Worm (Caenorhabditis elegans) whole organism, early embryonic: ENCODE results near the gene hrg-4.

Source experiments
- F13C5.2 ChIP-seq: sonication (generic microtip); optimal IDR thresholded peaks from 2 replicates; lab custom pipeline; 2017; ENCODE audit warnings: mild to moderate bottlenecking, missing genetic modification characterization, inconsistent platforms, missing compliant biosample characterization
- aly-1 ChIP-seq: sonication (generic microtip); optimal IDR thresholded peaks from 2 replicates; lab custom pipeline; 2016; ENCODE audit warnings: missing genetic modification characterization, missing compliant biosample characterization
- ama-1 ChIP-seq: fragments of 150-350 bp; optimal IDR thresholded peaks from 2 replicates; lab custom pipeline; 2014
- ceh-13 ChIP-seq: fragments of 200-800 bp; sonication (Bioruptor generic); optimal IDR thresholded peaks from 2 replicates; lab custom pipeline; 2018; ENCODE audit warnings: mild to moderate bottlenecking, missing genetic modification characterization, missing compliant biosample characterization
- ceh-36 ChIP-seq: sonication (generic microtip); optimal IDR thresholded peaks from 2 replicates; lab custom pipeline; 2016; ENCODE audit warnings: missing genetic modification characterization, inconsistent platforms, missing compliant biosample characterization
- ets-7 ChIP-seq: sonication (generic microtip); optimal IDR thresholded peaks from 2 replicates; lab custom pipeline; 2016; ENCODE audit warnings: missing genotype, missing genetic modification characterization, missing compliant biosample characterization
- flt-1 ChIP-seq: fragments of 200-800 bp; sonication (Bioruptor generic); IDR thresholded peaks from 2 replicates; pipeline ENCODE4 v1.3.6; 2022; ENCODE audit warnings: missing genetic modification characterization, missing compliant biosample characterization
- hmbx-1 ChIP-seq: sonication (generic microtip); optimal IDR thresholded peaks from 2 replicates; lab custom pipeline; 2016; ENCODE audit warnings: mild to moderate bottlenecking, missing genetic modification characterization, missing compliant biosample characterization
- hmg-4 ChIP-seq: fragments of 200-800 bp; sonication (Bioruptor generic); optimal IDR thresholded peaks from 2 replicates; lab custom pipeline; 2018; ENCODE audit warnings: mild to moderate bottlenecking, missing genetic modification characterization, missing compliant biosample characterization
- tbx-37 ChIP-seq: fragments of 200-800 bp; sonication (Bioruptor generic); conservative IDR thresholded peaks from 2 replicates; pipeline ENCODE4 v1.3.6; 2022; ENCODE audit warnings: missing genetic modification reagents, missing genetic modification characterization, missing compliant biosample characterization
- tra-4 ChIP-seq: sonication (generic microtip); optimal IDR thresholded peaks from 2 replicates; lab custom pipeline; 2017; ENCODE audit warnings: missing genetic modification characterization, missing compliant biosample characterization

ce11 chrIV:11029412-11029811, 1.4 kb downstream of the hrg-4 start, which contains the start of gene hrg-5:
- TF ChIP-seq flt-1 (GFP tag; lab: Robert Waterston, UW), result no peak
- TF ChIP-seq hmbx-1 (tag; lab: Kevin White, UChicago), result no peak
- TF ChIP-seq ama-1 (lab: Kevin White, UChicago), result no peak
- TF ChIP-seq F13C5.2 (tag; lab: Kevin White, UChicago), result no peak
- no peak for TF ChIP-seq tra-4 (tag; lab: Kevin White, UChicago)
- no peak for TF ChIP-seq ceh-36 (tag; lab: Kevin White, UChicago)
- no peak for TF ChIP-seq ets-7
- no peak for TF ChIP-seq hmg-4 (GFP tag; lab: Kevin White, UChicago)
- TF ChIP-seq aly-1, result no peak
- no peak for TF ChIP-seq tbx-37 (GFP tag; lab: Robert Waterston, UW)
- no peak for TF ChIP-seq ceh-13 (GFP tag; lab: Kevin White, UChicago)
